Worm (Caenorhabditis elegans) whole organism, young adult: Measurements from ENCODE around the gene ppt-1.
A peak's percentile ranks its signal among the peaks of the same experiment; 100 is the strongest.

ENCODE experiments used
- B0261.1 ChIP-seq: sonication (generic microtip); optimal IDR thresholded peaks from 2 replicates; lab custom pipeline; 2016; ENCODE audit warnings: mild to moderate bottlenecking, missing genetic modification characterization, moderate library complexity, missing compliant biosample characterization
- C06A6.2 ChIP-seq: fragments of 200-800 bp; sonication (Bioruptor generic); conservative IDR thresholded peaks from 2 replicates; pipeline ENCODE4 v1.3.6; 2022; ENCODE audit warnings: missing genetic modification characterization, missing compliant biosample characterization
- F10E7.11 ChIP-seq: sonication (generic microtip); optimal IDR thresholded peaks from 2 replicates; lab custom pipeline; 2017; ENCODE audit warnings: mild to moderate bottlenecking, missing genetic modification characterization, moderate library complexity, missing compliant biosample characterization
- F22D6.2 ChIP-seq: sonication (generic microtip); optimal IDR thresholded peaks from 2 replicates; lab custom pipeline; 2016; ENCODE audit warnings: mild to moderate bottlenecking, missing genetic modification characterization, missing compliant biosample characterization
- F39B2.1 ChIP-seq: fragments of 200-800 bp; sonication (Bioruptor generic); IDR thresholded peaks from 2 replicates; pipeline ENCODE4 v1.3.6; 2022; ENCODE audit warnings: missing genetic modification reagents, missing genetic modification characterization, missing compliant biosample characterization
- F57A8.1 ChIP-seq: fragments of 200-800 bp; sonication (Bioruptor generic); optimal IDR thresholded peaks from 2 replicates; lab custom pipeline; 2018; ENCODE audit warnings: mild to moderate bottlenecking, missing genetic modification characterization, moderate library complexity, missing compliant biosample characterization
- Y53F4B.3 ChIP-seq: fragments of 200-800 bp; sonication (Bioruptor generic); IDR thresholded peaks from 2 replicates; pipeline ENCODE4 v1.3.6; 2022; ENCODE audit warnings: missing genetic modification reagents, missing genetic modification characterization, missing compliant biosample characterization
- Y56A3A.18 ChIP-seq: fragments of 200-800 bp; sonication (Bioruptor generic); IDR thresholded peaks from 2 replicates; pipeline ENCODE4 v1.3.6; 2022; ENCODE audit warnings: missing genetic modification reagents, missing genetic modification characterization, missing compliant biosample characterization
- atf-7 ChIP-seq: sonication (generic microtip); optimal IDR thresholded peaks from 2 replicates; lab custom pipeline; 2017; ENCODE audit warnings: mild to moderate bottlenecking, missing genetic modification characterization, missing compliant biosample characterization
- attf-5 ChIP-seq: fragments of 200-800 bp; sonication (Bioruptor generic); optimal IDR thresholded peaks from 2 replicates; lab custom pipeline; 2018; ENCODE audit warnings: mild to moderate bottlenecking, missing genetic modification characterization, missing compliant biosample characterization
- bed-2 ChIP-seq: fragments of 200-800 bp; sonication (Bioruptor generic); IDR thresholded peaks from 2 replicates; pipeline ENCODE4 v1.3.6; 2022; ENCODE audit warnings: missing genetic modification reagents, missing genetic modification characterization, missing compliant biosample characterization
- cebp-1 ChIP-seq, 2 experiments: fragments of 200-800 bp in 1 of 2; sonication (Bioruptor generic) in 1 of 2; sonication (generic microtip) in 1 of 2; IDR thresholded peaks in 1 of 2; optimal IDR thresholded peaks in 1 of 2; 2 replicates each; pipeline versions ENCODE4 v1.3.6 to Lab custom; 2017 to 2022; ENCODE audit warnings: missing compliant biosample characterization in 2 of 2, missing genetic modification characterization in 2 of 2, mild to moderate bottlenecking in 1 of 2, missing genetic modification reagents in 1 of 2, moderate library complexity in 1 of 2
- cebp-2 ChIP-seq: fragments of 200-800 bp; sonication (Bioruptor generic); IDR thresholded peaks from 2 replicates; pipeline ENCODE4 v1.3.6; 2022; ENCODE audit warnings: missing genetic modification characterization, missing compliant biosample characterization
- ceh-27 ChIP-seq: fragments of 200-800 bp; sonication (Bioruptor generic); optimal IDR thresholded peaks from 2 replicates; lab custom pipeline; 2018; ENCODE audit warnings: mild to moderate bottlenecking, missing genetic modification characterization, moderate library complexity, missing compliant biosample characterization
- chd-7 ChIP-seq: sonication (generic microtip); optimal IDR thresholded peaks from 2 replicates; lab custom pipeline; 2016; ENCODE audit warnings: mild to moderate bottlenecking, missing genetic modification characterization, moderate library complexity, missing compliant biosample characterization
- die-1 ChIP-seq: sonication (generic microtip); optimal IDR thresholded peaks from 2 replicates; lab custom pipeline; 2016; ENCODE audit warnings: missing genotype, mild to moderate bottlenecking, missing genetic modification characterization, missing compliant biosample characterization
- efl-1 ChIP-seq: fragments of 150-350 bp; optimal IDR thresholded peaks from 2 replicates; lab custom pipeline; 2014; ENCODE audit warnings: missing biosample characterization, missing genetic modification reagents, missing genetic modification characterization
- egl-44 ChIP-seq: fragments of 200-800 bp; sonication (Bioruptor generic); IDR thresholded peaks from 2 replicates; pipeline ENCODE4 v1.3.6; 2022; ENCODE audit warnings: missing genetic modification reagents, missing genetic modification characterization, missing compliant biosample characterization
- ets-4 ChIP-seq: fragments of 200-800 bp; sonication (Bioruptor generic); optimal IDR thresholded peaks from 2 replicates; lab custom pipeline; 2018; ENCODE audit warnings: mild to moderate bottlenecking, missing genetic modification characterization, missing compliant biosample characterization
- hmg-1.2 ChIP-seq: fragments of 200-800 bp; sonication (Bioruptor generic); IDR thresholded peaks from 2 replicates; pipeline ENCODE4 v1.3.6; 2022; ENCODE audit warnings: missing genetic modification reagents, missing genetic modification characterization, missing compliant biosample characterization
- let-526 ChIP-seq: fragments of 200-800 bp; sonication (Bioruptor generic); IDR thresholded peaks from 2 replicates; pipeline ENCODE4 v1.3.6; 2022; ENCODE audit warnings: missing genetic modification reagents, missing genetic modification characterization, missing compliant biosample characterization
- let-607 ChIP-seq, 2 experiments: fragments of 200-800 bp in 1 of 2; sonication (Bioruptor generic) in 1 of 2; sonication (generic microtip) in 1 of 2; optimal IDR thresholded peaks; 2 replicates each; lab custom pipeline; 2016 to 2018; ENCODE audit warnings: mild to moderate bottlenecking in 2 of 2, missing compliant biosample characterization in 2 of 2, missing genetic modification characterization in 2 of 2, moderate library complexity in 2 of 2, missing genotype in 1 of 2
- lin-35 ChIP-seq, 3 experiments: fragments of 150-350 bp in 2 of 3; sonication (generic microtip) in 1 of 3; optimal IDR thresholded peaks; 2 replicates each; lab custom pipeline; 2014 to 2018; ENCODE audit warnings: missing biosample characterization in 3 of 3, missing genetic modification characterization in 3 of 3, missing genetic modification reagents in 3 of 3
- lin-54 ChIP-seq: fragments of 200-800 bp; sonication (Bioruptor generic); optimal IDR thresholded peaks from 2 replicates; lab custom pipeline; 2018; ENCODE audit warnings: mild to moderate bottlenecking, missing genetic modification characterization, missing compliant biosample characterization
- madf-10 ChIP-seq: sonication (generic microtip); optimal IDR thresholded peaks from 2 replicates; lab custom pipeline; 2016; ENCODE audit warnings: mild to moderate bottlenecking, missing genetic modification characterization, missing compliant biosample characterization
- madf-8 ChIP-seq: fragments of 200-800 bp; sonication (Bioruptor generic); conservative IDR thresholded peaks from 2 replicates; pipeline ENCODE4 v1.3.6; 2022; ENCODE audit warnings: missing genetic modification reagents, missing genetic modification characterization, missing compliant biosample characterization
- nfyb-1 ChIP-seq: fragments of 200-800 bp; sonication (Bioruptor generic); IDR thresholded peaks from 2 replicates; pipeline ENCODE4 v1.3.6; 2022; ENCODE audit warnings: missing genetic modification reagents, missing genetic modification characterization, missing compliant biosample characterization
- nhr-120 ChIP-seq: fragments of 200-800 bp; sonication (Bioruptor generic); IDR thresholded peaks from 2 replicates; pipeline ENCODE4 v1.3.6; 2022; ENCODE audit warnings: missing genetic modification characterization, missing compliant biosample characterization
- nhr-80 ChIP-seq: sonication (generic microtip); optimal IDR thresholded peaks from 2 replicates; lab custom pipeline; 2016; ENCODE audit warnings: missing genetic modification characterization, missing compliant biosample characterization
- nhr-90 ChIP-seq: sonication (generic microtip); optimal IDR thresholded peaks from 2 replicates; lab custom pipeline; 2016; ENCODE audit warnings: missing genotype, mild to moderate bottlenecking, missing genetic modification characterization, missing compliant biosample characterization
- pha-4 ChIP-seq: fragments of 150-350 bp; sonication (generic microtip); optimal IDR thresholded peaks from 2 replicates; lab custom pipeline; 2014; ENCODE audit warnings: missing biosample characterization, missing genetic modification reagents, missing genetic modification characterization
- rcor-1 ChIP-seq: fragments of 200-800 bp; sonication (Bioruptor generic); IDR thresholded peaks from 2 replicates; pipeline ENCODE4 v1.3.6; 2022; ENCODE audit warnings: missing genetic modification reagents, missing genetic modification characterization, missing compliant biosample characterization
- rec-8 ChIP-seq, 2 experiments: sonication (generic microtip); optimal IDR thresholded peaks; 2 replicates each; lab custom pipeline; 2016; ENCODE audit warnings: mild to moderate bottlenecking in 2 of 2, missing genetic modification characterization in 2 of 2, missing genetic modification reagents in 2 of 2, missing genotype in 2 of 2, missing biosample characterization in 1 of 2, missing compliant biosample characterization in 1 of 2, moderate library complexity in 1 of 2
- snpc-4 ChIP-seq, 5 experiments: fragments of 150-350 bp in 1 of 5; sonication (generic microtip) in 4 of 5; optimal IDR thresholded peaks; 2 replicates each; lab custom pipeline; 2014 to 2018; ENCODE audit warnings: missing genetic modification characterization in 5 of 5, missing biosample characterization in 3 of 5, antibody characterized with exemption in 2 of 5, mild to moderate bottlenecking in 2 of 5, missing compliant biosample characterization in 2 of 5, missing genotype in 2 of 5, moderate library complexity in 2 of 5, missing genetic modification reagents in 1 of 5
- xnd-1 ChIP-seq: sonication (generic microtip); optimal IDR thresholded peaks from 2 replicates; lab custom pipeline; 2016; ENCODE audit warnings: missing genotype, missing genetic modification reagents, missing genetic modification characterization, missing compliant biosample characterization
- zfh-2 ChIP-seq: fragments of 200-800 bp; sonication (Bioruptor generic); conservative IDR thresholded peaks from 2 replicates; pipeline ENCODE4 v1.3.6; 2022; ENCODE audit warnings: missing genetic modification reagents, missing genetic modification characterization, missing compliant biosample characterization
- ztf-18 ChIP-seq: sonication (generic microtip); optimal IDR thresholded peaks from 2 replicates; lab custom pipeline; 2016; ENCODE audit warnings: missing genotype, mild to moderate bottlenecking, missing genetic modification characterization, missing compliant biosample characterization
- ztf-22 ChIP-seq: fragments of 200-800 bp; sonication (Bioruptor generic); optimal IDR thresholded peaks from 2 replicates; lab custom pipeline; 2018; ENCODE audit warnings: mild to moderate bottlenecking, missing genetic modification characterization, moderate library complexity, missing compliant biosample characterization
- ztf-26 ChIP-seq: sonication (generic microtip); optimal IDR thresholded peaks from 2 replicates; lab custom pipeline; 2017; ENCODE audit warnings: missing genetic modification characterization, missing compliant biosample characterization

ppt-1 gene

ce11 chrV:6620809-6621208, 5.3 kb downstream of the ppt-1 start:
- TF ChIP-seq attf-5 (GFP tag; lab: Kevin White, UChicago) (no peak), cebp-1 (GFP tag; IDR thresholded peaks at IDR 0.05; lab: Robert Waterston, UW) (no peak), cebp-1 (tag; optimal IDR thresholded peaks at IDR 0.05; lab: Kevin White, UChicago) (no peak), lin-54 (GFP tag; lab: Kevin White, UChicago) (no peak), F22D6.2 (no peak), xnd-1 (tag; lab: Kevin White, UChicago) (no peak), let-526 (GFP tag; lab: Robert Waterston, UW) (no peak), chd-7 (no peak), bed-2 (GFP tag; lab: Robert Waterston, UW) (no peak), rec-8 (tag; optimal IDR thresholded peaks at IDR 0.05; lab: Kevin White, UChicago) (no peak), ceh-27 (GFP tag; lab: Kevin White, UChicago) (no peak), rcor-1 (GFP tag; lab: Robert Waterston, UW) (no peak), madf-8 (GFP tag; lab: Robert Waterston, UW) (no peak), egl-44 (GFP tag; lab: Robert Waterston, UW) (no peak), pha-4 (no peak), nhr-120 (GFP tag; lab: Robert Waterston, UW) (no peak), Y53F4B.3 (GFP tag; lab: Robert Waterston, UW) (no peak), ztf-18 (tag; lab: Kevin White, UChicago) (no peak), lin-35 (GFP tag; optimal IDR thresholded peaks at IDR 0.05; lab: Kevin White, UChicago) (no peak), F10E7.11 (tag; lab: Kevin White, UChicago) (no peak)

- TF ChIP-seq F57A8.1 (GFP tag; lab: Kevin White, UChicago) (no peak), Y56A3A.18 (GFP tag; lab: Robert Waterston, UW) (no peak), nhr-80 (tag; lab: Kevin White, UChicago) (peak; percentile 23), F39B2.1 (GFP tag; lab: Robert Waterston, UW) (no peak), ztf-26 (no peak), B0261.1 (no peak)
Measured at ce11 chrV:6616294-6616693, 9.8 kb downstream of the ppt-1 start.

- no peak for TF ChIP-seq efl-1 (GFP tag; lab: Kevin White, UChicago)
- TF ChIP-seq lin-35 (GFP tag; optimal IDR thresholded peaks at IDR 0.05; lab: Kevin White, UChicago) = no peak
- 0 out of 2 replicates have a peak, but pooled peaks have one; percentile 53 for TF ChIP-seq cebp-2 (GFP tag; lab: Robert Waterston, UW)
- TF ChIP-seq C06A6.2 (GFP tag; lab: Robert Waterston, UW) = no peak
- no peak for TF ChIP-seq die-1 (tag; lab: Kevin White, UChicago)
Measured at ce11 chrV:6614968-6615367, 11.2 kb downstream of the ppt-1 start.

- peak; percentile 65 for TF ChIP-seq atf-7 (tag; lab: Kevin White, UChicago)
- TF ChIP-seq hmg-1.2 (GFP tag; lab: Robert Waterston, UW) = no peak
- TF ChIP-seq let-607 (tag; optimal IDR thresholded peaks at IDR 0.05; lab: Kevin White, UChicago) = peak in 1 of 2 experiments; percentile 57
- TF ChIP-seq nhr-80 (tag; lab: Kevin White, UChicago) = peak; percentile 99
- TF ChIP-seq madf-10 (tag; lab: Kevin White, UChicago) = peak; percentile 40
- peak; percentile 73 for TF ChIP-seq ztf-22 (GFP tag; lab: Kevin White, UChicago)
- 0 out of 2 replicates have a peak, but pooled peaks have one; percentile 30 for TF ChIP-seq nfyb-1 (GFP tag; lab: Robert Waterston, UW)
- TF ChIP-seq cebp-1 (GFP tag; IDR thresholded peaks at IDR 0.05; lab: Robert Waterston, UW) = no peak
- TF ChIP-seq cebp-1 (tag; optimal IDR thresholded peaks at IDR 0.05; lab: Kevin White, UChicago) = peak; percentile 57
- peak; percentile 12 for TF ChIP-seq nhr-90 (tag; lab: Kevin White, UChicago)
- TF ChIP-seq ets-4 (GFP tag; lab: Kevin White, UChicago) = peak; percentile 73
- TF ChIP-seq F22D6.2 = no peak
- TF ChIP-seq snpc-4 (GFP tag; optimal IDR thresholded peaks at IDR 0.05; lab: Kevin White, UChicago) = no peak
- TF ChIP-seq snpc-4 (tag; optimal IDR thresholded peaks at IDR 0.05; lab: Kevin White, UChicago) = no peak
- no peak for TF ChIP-seq zfh-2
- TF ChIP-seq egl-44 (GFP tag; lab: Robert Waterston, UW) = peak; percentile 75; the same call in 1 of the 2 replicates
- TF ChIP-seq, all 124 proteins: peak for 10
Measured at ce11 chrV:6614152-6614734, 11.9 kb downstream of the ppt-1 start, which contains the start of gene cpr-4. Gene cpr-4, plus strand, starts transcription at chrV:6614674.
